Worm (Caenorhabditis elegans) whole organism, L2 larva: ENCODE measurements around the gene F10G7.5.
A peak's percentile ranks its signal among the peaks of the same experiment; 100 is the strongest.

ENCODE experiments used
- R02D3.7 ChIP-seq: fragments of 150-350 bp; optimal IDR thresholded peaks from 2 replicates; lab custom pipeline; 2014; ENCODE audit warnings: missing biosample characterization, missing genetic modification characterization
- crh-2 ChIP-seq: sonication (generic microtip); optimal IDR thresholded peaks from 2 replicates; lab custom pipeline; 2017; ENCODE audit warnings: missing biosample characterization, missing genetic modification characterization
- egl-27 ChIP-seq: sonication (generic microtip); optimal IDR thresholded peaks from 3 replicates; lab custom pipeline; 2017; ENCODE audit warnings: missing biosample characterization, missing genetic modification reagents, missing genetic modification characterization
- elt-3 ChIP-seq: sonication (generic microtip); optimal IDR thresholded peaks from 2 replicates; lab custom pipeline; 2017; ENCODE audit warnings: missing biosample characterization, missing genetic modification characterization
- fos-1 ChIP-seq: fragments of 150-350 bp; optimal IDR thresholded peaks from 2 replicates; lab custom pipeline; 2014; ENCODE audit warnings: missing biosample characterization, missing genetic modification characterization
- lin-39 ChIP-seq: fragments of 150-350 bp; optimal IDR thresholded peaks from 2 replicates; lab custom pipeline; 2014; ENCODE audit warnings: missing biosample characterization, missing genetic modification reagents, missing genetic modification characterization
- lsy-2 ChIP-seq, 2 experiments: fragments of 150-350 bp in 1 of 2; sonication (generic microtip) in 1 of 2; optimal IDR thresholded peaks; 2 replicates each; lab custom pipeline; 2014 to 2017; ENCODE audit warnings: missing biosample characterization in 2 of 2, missing genetic modification characterization in 2 of 2
- nhr-11 ChIP-seq: fragments of 150-350 bp; optimal IDR thresholded peaks from 2 replicates; lab custom pipeline; 2014; ENCODE audit warnings: missing biosample characterization, missing genetic modification characterization
- nhr-237 ChIP-seq: fragments of 150-350 bp; optimal IDR thresholded peaks from 2 replicates; lab custom pipeline; 2014; ENCODE audit warnings: missing biosample characterization, missing genetic modification characterization
- skn-1 ChIP-seq: sonication (generic microtip); optimal IDR thresholded peaks from 2 replicates; lab custom pipeline; 2017; ENCODE audit warnings: missing biosample characterization, missing genetic modification characterization
- sma-3 ChIP-seq: sonication (generic microtip); optimal IDR thresholded peaks from 2 replicates; lab custom pipeline; 2016; ENCODE audit warnings: missing genetic modification reagents, missing genetic modification characterization, missing compliant biosample characterization
- snpc-4 ChIP-seq: fragments of 150-350 bp; optimal IDR thresholded peaks from 2 replicates; lab custom pipeline; 2014; ENCODE audit warnings: missing biosample characterization, missing genetic modification characterization
- ztf-11 ChIP-seq: sonication (generic microtip); optimal IDR thresholded peaks from 2 replicates; lab custom pipeline; 2017; ENCODE audit warnings: missing biosample characterization, missing genetic modification characterization

ce11 chrII:4706359-4706871 lies 13.2 kb downstream of the F10G7.5 start, which contains the start of the genes F10G7.9 and tsn-1:
- TF ChIP-seq snpc-4 (tag; lab: Kevin White, UChicago) (no peak), skn-1 (tag; lab: Kevin White, UChicago) (no peak), ztf-11 (tag; lab: Kevin White, UChicago) (no peak), egl-27 (peak; percentile 23), fos-1 (tag; lab: Kevin White, UChicago) (peak; percentile 69), R02D3.7 (tag; lab: Kevin White, UChicago) (no peak), sma-3 (GFP tag; lab: Kevin White, UChicago) (peak; percentile 47), elt-3 (tag; lab: Kevin White, UChicago) (no peak), lsy-2 (tag; optimal IDR thresholded peaks at IDR 0.05; lab: Kevin White, UChicago) (peak; percentile 86 to 97), lin-39 (tag; lab: Kevin White, UChicago) (no peak), nhr-237 (tag; lab: Kevin White, UChicago) (no peak), crh-2 (tag; lab: Kevin White, UChicago) (peak; percentile 52), nhr-11 (tag; lab: Kevin White, UChicago) (no peak)
